Worm (Caenorhabditis elegans) whole organism, mixed stage, embryonic: Measurements from ENCODE around the gene zif-1.

Source experiments
- ces-1 ChIP-seq: fragments of 150-350 bp; optimal IDR thresholded peaks from 2 replicates; lab custom pipeline; 2014; ENCODE audit warnings: missing biosample characterization, missing genetic modification reagents, missing genetic modification characterization
- cnd-1 ChIP-seq: fragments of 200-800 bp; sonication (Bioruptor generic); optimal IDR thresholded peaks from 2 replicates; lab custom pipeline; 2018; ENCODE audit warnings: mild to moderate bottlenecking, missing genetic modification characterization, missing compliant biosample characterization
- nhr-28 ChIP-seq: fragments of 150-350 bp; optimal IDR thresholded peaks from 2 replicates; lab custom pipeline; 2014; ENCODE audit warnings: missing biosample characterization, missing genetic modification characterization
- snpc-4 ChIP-seq: fragments of 150-350 bp; optimal IDR thresholded peaks from 2 replicates; lab custom pipeline; 2014; ENCODE audit warnings: missing biosample characterization, missing genetic modification characterization
- unc-39 ChIP-seq: fragments of 150-350 bp; optimal IDR thresholded peaks from 2 replicates; lab custom pipeline; 2014; ENCODE audit warnings: missing biosample characterization, missing genetic modification characterization
- unc-62 ChIP-seq: fragments of 150-350 bp; optimal IDR thresholded peaks from 2 replicates; lab custom pipeline; 2014; ENCODE audit warnings: missing biosample characterization, missing genetic modification reagents, missing genetic modification characterization

- TF ChIP-seq cnd-1 (tag; lab: Kevin White, UChicago) = no peak
- TF ChIP-seq snpc-4 (tag; lab: Kevin White, UChicago) = no peak
- TF ChIP-seq unc-39 = no peak
- no peak for TF ChIP-seq unc-62
- no peak for TF ChIP-seq nhr-28
- no peak for TF ChIP-seq ces-1 (GFP tag; lab: Kevin White, UChicago)
These were observed 20.0 kb downstream of the zif-1 start, which contains the start of gene F59B2.14 for ce11 chrIII:9022535-9022934.
